Fruit fly (Drosophila melanogaster) whole organism, embryonic: ENCODE results near the gene red.

Experiments used
- Abd-B ChIP-seq: fragments of 200-800 bp; sonication (Bioruptor generic); optimal IDR thresholded peaks from 2 replicates; lab custom pipeline; 2018; ENCODE audit warnings: missing biosample characterization, mild to moderate bottlenecking, missing genetic modification characterization, moderate library complexity
- CG10366 ChIP-seq: fragments of 200-800 bp; sonication (Bioruptor generic); IDR thresholded peaks from 2 replicates; pipeline ENCODE4 v1.3.6; 2022; ENCODE audit warnings: missing biosample characterization, missing genetic modification characterization
- CG12219 ChIP-seq: fragments of 200-800 bp; sonication (Bioruptor generic); optimal IDR thresholded peaks from 3 replicates; lab custom pipeline; 2018; ENCODE audit warnings: missing biosample characterization, mild to moderate bottlenecking, missing genetic modification characterization
- CG12299 ChIP-seq: fragments of 200-800 bp; sonication (Bioruptor generic); optimal IDR thresholded peaks from 2 replicates; lab custom pipeline; 2018; ENCODE audit warnings: missing biosample characterization, mild to moderate bottlenecking, missing genetic modification characterization
- CG14050 ChIP-seq: fragments of 200-800 bp; sonication (Bioruptor generic); IDR thresholded peaks from 3 replicates; pipeline ENCODE4 v1.3.6; 2022; ENCODE audit warnings: missing biosample characterization, missing genetic modification characterization
- CG14441 ChIP-seq: fragments of 200-800 bp; sonication (Bioruptor generic); IDR thresholded peaks from 2 replicates; pipeline ENCODE4 v1.3.6; 2022; ENCODE audit warnings: missing biosample characterization, missing genetic modification characterization
- CG14710 ChIP-seq: fragments of 200-800 bp; sonication (Bioruptor generic); optimal IDR thresholded peaks from 3 replicates; lab custom pipeline; 2019; ENCODE audit warnings: missing biosample characterization, mild to moderate bottlenecking, missing genetic modification characterization, moderate library complexity
- CG15269 ChIP-seq: fragments of 200-800 bp; sonication (Bioruptor generic); optimal IDR thresholded peaks from 2 replicates; lab custom pipeline; 2018; ENCODE audit warnings: missing biosample characterization, mild to moderate bottlenecking, missing genetic modification characterization, moderate library complexity
- CG17186 ChIP-seq: fragments of 200-800 bp; sonication (Bioruptor generic); optimal IDR thresholded peaks from 3 replicates; lab custom pipeline; 2017; ENCODE audit warnings: missing biosample characterization, missing genetic modification reagents, missing genetic modification characterization
- CG2712 ChIP-seq: fragments of 200-800 bp; optimal IDR thresholded peaks from 3 replicates; lab custom pipeline; 2019; ENCODE audit warnings: missing biosample characterization, mild to moderate bottlenecking, missing genetic modification characterization, moderate library complexity
- CG33557 ChIP-seq: fragments of 200-800 bp; sonication (Bioruptor generic); optimal IDR thresholded peaks from 2 replicates; lab custom pipeline; 2019; ENCODE audit warnings: missing biosample characterization, mild to moderate bottlenecking, missing genetic modification characterization, moderate library complexity
- CG4282 ChIP-seq: fragments of 200-800 bp; sonication (Bioruptor generic); optimal IDR thresholded peaks from 2 replicates; lab custom pipeline; 2016; ENCODE audit warnings: missing biosample characterization, missing genetic modification characterization
- CG4820 ChIP-seq: fragments of 200-800 bp; sonication (Bioruptor generic); optimal IDR thresholded peaks from 3 replicates; lab custom pipeline; 2016; ENCODE audit warnings: missing biosample characterization, missing genetic modification characterization
- CG7372 ChIP-seq: fragments of 200-800 bp; sonication (Bioruptor generic); IDR thresholded peaks from 2 replicates; pipeline ENCODE4 v1.3.6; 2022; ENCODE audit warnings: missing biosample characterization, missing genetic modification characterization
- CG7987 ChIP-seq: fragments of 200-800 bp; sonication (Bioruptor generic); optimal IDR thresholded peaks from 2 replicates; lab custom pipeline; 2018; ENCODE audit warnings: missing biosample characterization, mild to moderate bottlenecking, missing genetic modification characterization, moderate library complexity
- CG8924 ChIP-seq: fragments of 200-800 bp; optimal IDR thresholded peaks from 3 replicates; lab custom pipeline; 2019; ENCODE audit warnings: missing biosample characterization, mild to moderate bottlenecking, missing genetic modification characterization, moderate library complexity
- CG9437 ChIP-seq: fragments of 200-800 bp; sonication (Bioruptor generic); optimal IDR thresholded peaks from 2 replicates; lab custom pipeline; 2018; ENCODE audit warnings: missing biosample characterization, mild to moderate bottlenecking, missing genetic modification characterization
- Camta ChIP-seq: fragments of 200-800 bp; sonication (Bioruptor generic); optimal IDR thresholded peaks from 2 replicates; lab custom pipeline; 2016; ENCODE audit warnings: missing biosample characterization, missing genetic modification characterization
- D19A ChIP-seq: fragments of 200-800 bp; optimal IDR thresholded peaks from 3 replicates; lab custom pipeline; 2019; ENCODE audit warnings: missing biosample characterization, mild to moderate bottlenecking, missing genetic modification characterization, moderate library complexity
- Dbx ChIP-seq: fragments of 200-800 bp; sonication (Bioruptor generic); IDR thresholded peaks from 3 replicates; pipeline ENCODE4 v1.3.6; 2022; ENCODE audit warnings: missing biosample characterization, missing genetic modification characterization
- Hand ChIP-seq: fragments of 200-800 bp; sonication (Bioruptor generic); optimal IDR thresholded peaks from 2 replicates; lab custom pipeline; 2017; ENCODE audit warnings: mild to moderate bottlenecking, missing biosample characterization, missing genetic modification reagents, missing genetic modification characterization
- HmgZ ChIP-seq: fragments of 200-800 bp; sonication (Bioruptor generic); optimal IDR thresholded peaks from 2 replicates; lab custom pipeline; 2018; ENCODE audit warnings: missing biosample characterization, mild to moderate bottlenecking, missing genetic modification characterization
- Hr3 ChIP-seq: fragments of 200-800 bp; sonication (Bioruptor generic); optimal IDR thresholded peaks from 3 replicates; lab custom pipeline; 2016; ENCODE audit warnings: missing biosample characterization, missing genetic modification characterization
- Kr ChIP-seq: fragments of 200-800 bp; sonication (Bioruptor generic); optimal IDR thresholded peaks from 2 replicates; lab custom pipeline; 2017; ENCODE audit warnings: missing biosample characterization, mild to moderate bottlenecking, missing genetic modification characterization
- Meics ChIP-seq: fragments of 200-800 bp; sonication (Bioruptor generic); optimal IDR thresholded peaks from 2 replicates; lab custom pipeline; 2017; ENCODE audit warnings: missing biosample characterization, mild to moderate bottlenecking, missing genetic modification characterization
- NK7.1 ChIP-seq: fragments of 200-800 bp; sonication (Bioruptor generic); optimal IDR thresholded peaks from 3 replicates; lab custom pipeline; 2016; ENCODE audit warnings: missing biosample characterization, missing genetic modification characterization
- Optix ChIP-seq: fragments of 200-800 bp; sonication (Bioruptor generic); IDR thresholded peaks from 3 replicates; pipeline ENCODE4 v1.3.6; 2022; ENCODE audit warnings: missing biosample characterization, missing genetic modification characterization
- Six4 ChIP-seq: fragments of 200-800 bp; sonication (Bioruptor generic); optimal IDR thresholded peaks from 2 replicates; lab custom pipeline; 2016; ENCODE audit warnings: missing biosample characterization, missing genetic modification characterization
- Vsx1 ChIP-seq: fragments of 200-800 bp; sonication (Bioruptor generic); optimal IDR thresholded peaks from 2 replicates; lab custom pipeline; 2017; ENCODE audit warnings: missing biosample characterization, mild to moderate bottlenecking, missing genetic modification characterization, missing genetic modification reagents
- cato ChIP-seq: fragments of 200-800 bp; sonication (Bioruptor generic); optimal IDR thresholded peaks from 2 replicates; lab custom pipeline; 2016; ENCODE audit warnings: missing biosample characterization, missing genetic modification characterization, borderline replicate concordance
- dan ChIP-seq: fragments of 200-800 bp; sonication (Bioruptor generic); IDR thresholded peaks from 2 replicates; pipeline ENCODE4 v1.3.6; 2022; ENCODE audit warnings: missing biosample characterization, missing genetic modification characterization
- dpn ChIP-seq, 2 experiments: fragments of 200-800 bp; sonication (Bioruptor generic); optimal IDR thresholded peaks; 3 replicates each; lab custom pipeline; 2016; ENCODE audit warnings: missing biosample characterization in 2 of 2, missing genetic modification characterization in 2 of 2
- gcm ChIP-seq: fragments of 200-800 bp; sonication (Bioruptor generic); optimal IDR thresholded peaks from 2 replicates; lab custom pipeline; 2019; ENCODE audit warnings: missing biosample characterization, mild to moderate bottlenecking, missing genetic modification characterization, moderate library complexity
- gro ChIP-seq: fragments of 200-800 bp; sonication (Bioruptor generic); optimal IDR thresholded peaks from 2 replicates; lab custom pipeline; 2016; ENCODE audit warnings: missing biosample characterization, missing genetic modification characterization
- kay ChIP-seq: fragments of 200-800 bp; sonication (Bioruptor generic); optimal IDR thresholded peaks from 2 replicates; lab custom pipeline; 2016; ENCODE audit warnings: missing biosample characterization, missing genetic modification characterization
- klu ChIP-seq: fragments of 200-800 bp; sonication (Bioruptor generic); IDR thresholded peaks from 2 replicates; pipeline ENCODE4 v1.3.6; 2022; ENCODE audit warnings: missing biosample characterization, missing genetic modification characterization
- lov ChIP-seq, 2 experiments: fragments of 200-800 bp in 1 of 2; fragments of >200 bp in 1 of 2; sonication (Bioruptor generic) in 1 of 2; IDR thresholded peaks in 1 of 2; optimal IDR thresholded peaks in 1 of 2; 2 replicates in 1 of 2; 3 replicates in 1 of 2; pipeline versions ENCODE4 v1.3.6 to Lab custom; 2017 to 2022; ENCODE audit warnings: missing biosample characterization in 1 of 2, missing genetic modification characterization in 1 of 2
- mirr ChIP-seq: fragments of 200-800 bp; sonication (Bioruptor generic); optimal IDR thresholded peaks from 3 replicates; lab custom pipeline; 2018; ENCODE audit warnings: missing biosample characterization, mild to moderate bottlenecking, missing genetic modification characterization
- oc ChIP-seq: fragments of 200-800 bp; sonication (Bioruptor generic); optimal IDR thresholded peaks from 2 replicates; lab custom pipeline; 2018; ENCODE audit warnings: missing biosample characterization, mild to moderate bottlenecking, missing genetic modification characterization, moderate library complexity
- phol ChIP-seq: fragments of 200-800 bp; sonication (Bioruptor generic); optimal IDR thresholded peaks from 3 replicates; lab custom pipeline; 2018; ENCODE audit warnings: missing biosample characterization, mild to moderate bottlenecking, missing genetic modification characterization, moderate library complexity
- psq ChIP-seq: fragments of 200-800 bp; sonication (Bioruptor generic); optimal IDR thresholded peaks from 2 replicates; lab custom pipeline; 2017; ENCODE audit warnings: missing biosample characterization, missing genetic modification characterization
- sens-2 ChIP-seq: fragments of 200-800 bp; sonication (Bioruptor generic); IDR thresholded peaks from 2 replicates; pipeline ENCODE4 v1.3.6; 2022; ENCODE audit warnings: missing biosample characterization, missing genetic modification characterization
- stwl ChIP-seq: fragments of 200-800 bp; sonication (Bioruptor generic); optimal IDR thresholded peaks from 3 replicates; lab custom pipeline; 2018; ENCODE audit warnings: missing biosample characterization, mild to moderate bottlenecking, missing genetic modification characterization, moderate library complexity
- sug ChIP-seq: fragments of 200-800 bp; optimal IDR thresholded peaks from 2 replicates; lab custom pipeline; 2019; ENCODE audit warnings: missing biosample characterization, mild to moderate bottlenecking, missing genetic modification characterization, moderate library complexity
- tgo ChIP-seq: fragments of 200-800 bp; sonication (Bioruptor generic); IDR thresholded peaks from 3 replicates; pipeline ENCODE4 v1.3.6; 2022; ENCODE audit warnings: missing biosample characterization, missing genetic modification characterization
- tll ChIP-seq, 2 experiments: fragments of 200-800 bp in 1 of 2; fragments of >200 bp in 1 of 2; sonication (Bioruptor generic) in 1 of 2; optimal IDR thresholded peaks; 2 replicates each; lab custom pipeline; 2017 to 2019; ENCODE audit warnings: missing biosample characterization in 2 of 2, missing genetic modification characterization in 2 of 2, mild to moderate bottlenecking in 1 of 2, moderate library complexity in 1 of 2
- vvl ChIP-seq: fragments of 200-800 bp; sonication (Bioruptor generic); IDR thresholded peaks from 2 replicates; pipeline ENCODE4 v1.3.6; 2022; ENCODE audit warnings: missing biosample characterization, missing genetic modification characterization
- zen2 ChIP-seq: fragments of 200-800 bp; sonication (Bioruptor generic); IDR thresholded peaks from 3 replicates; pipeline ENCODE4 v1.3.6; 2022; ENCODE audit warnings: missing biosample characterization, missing genetic modification characterization; ENCODE audit not compliant: partially characterized antibody
- zf30C ChIP-seq: fragments of 200-800 bp; sonication (Bioruptor generic); optimal IDR thresholded peaks from 3 replicates; lab custom pipeline; 2018; ENCODE audit warnings: missing biosample characterization, mild to moderate bottlenecking, missing genetic modification characterization

The red gene

dm6 chr3R:14327472-14328104 lies 38.7 kb downstream of the red start, which contains the start of gene spn-B (continued):
- peak; percentile 76 for TF ChIP-seq CG14710
- TF ChIP-seq zf30C (GFP tag; lab: Kevin White, UChicago), result no peak
- no peak for TF ChIP-seq lov (optimal IDR thresholded peaks at IDR 0.05; lab: Kevin White, UChicago)
- 0 out of 3 replicates have a peak, but pooled peaks have one; percentile 35 for TF ChIP-seq lov (GFP tag; IDR thresholded peaks at IDR 0.05; lab: Robert Waterston, UW)
- no peak; the same call in 2 of the 3 replicates for TF ChIP-seq CG14050
- TF ChIP-seq kay (GFP tag; lab: Kevin White, UChicago), result peak; percentile 55
- no peak for TF ChIP-seq mirr (GFP tag; lab: Kevin White, UChicago)
- peak; percentile 81 for TF ChIP-seq Meics (GFP tag; lab: Kevin White, UChicago)
- peak; percentile 84 for TF ChIP-seq NK7.1 (GFP tag; lab: Kevin White, UChicago)
- no peak for TF ChIP-seq CG12299
- TF ChIP-seq CG15269, result peak; percentile 74
- peak; percentile 65 for TF ChIP-seq gro (GFP tag; lab: Kevin White, UChicago)
- peak; percentile 67 for TF ChIP-seq CG9437 (GFP tag; lab: Kevin White, UChicago)
- TF ChIP-seq Hand (GFP tag; lab: Kevin White, UChicago), result peak; percentile 46
- TF ChIP-seq stwl (tag; lab: Kevin White, UChicago), result peak; percentile 19
- no peak for TF ChIP-seq CG4282 (GFP tag; lab: Kevin White, UChicago)
- TF ChIP-seq CG7987 (GFP tag; lab: Kevin White, UChicago), result no peak
- no peak for TF ChIP-seq zen2 (GFP tag; lab: Robert Waterston, UW)
- peak; percentile 77 for TF ChIP-seq D19A (tag; lab: Kevin White, UChicago)
- TF ChIP-seq HmgZ, result peak; percentile 70
- TF ChIP-seq Vsx1, result peak; percentile 92
- TF ChIP-seq CG7372 (GFP tag; lab: Robert Waterston, UW), result peak; percentile 50; the same call in 1 of the 2 replicates
- TF ChIP-seq sug, result peak; percentile 57
- no peak for TF ChIP-seq sens-2
- peak; percentile 40 for TF ChIP-seq Camta
- TF ChIP-seq klu (GFP tag; lab: Robert Waterston, UW), result 0 out of 2 replicates have a peak, but pooled peaks have one; percentile 11
- TF ChIP-seq CG33557 (GFP tag; lab: Kevin White, UChicago), result peak; percentile 67
- peak; percentile 67 for TF ChIP-seq CG14441 (GFP tag; lab: Robert Waterston, UW)
- peak; percentile 68 to 76 for TF ChIP-seq dpn (GFP tag; optimal IDR thresholded peaks at IDR 0.05; lab: Kevin White, UChicago)
- peak; percentile 76 for TF ChIP-seq Hr3 (GFP tag; lab: Kevin White, UChicago)
- TF ChIP-seq CG8924 (tag; lab: Kevin White, UChicago), result peak; percentile 77
- TF ChIP-seq CG4820, result peak; percentile 71
- TF ChIP-seq tgo (GFP tag; lab: Robert Waterston, UW), result peak; percentile 73
- peak; percentile 49 for TF ChIP-seq cato (GFP tag; lab: Kevin White, UChicago)
- peak; percentile 89 for TF ChIP-seq vvl (GFP tag; lab: Robert Waterston, UW)
- TF ChIP-seq Dbx (GFP tag; lab: Robert Waterston, UW), result peak; percentile 56; the same call in 2 of the 3 replicates
- TF ChIP-seq CG17186, result peak; percentile 9
- no peak for TF ChIP-seq psq
- TF ChIP-seq Kr (GFP tag; lab: Kevin White, UChicago), result no peak
- TF ChIP-seq CG12219 (GFP tag; lab: Kevin White, UChicago), result peak; percentile 71
- peak; percentile 81 for TF ChIP-seq phol (tag; lab: Kevin White, UChicago)
- peak; percentile 40 for TF ChIP-seq Abd-B
- TF ChIP-seq CG10366 (GFP tag; lab: Robert Waterston, UW), result peak; percentile 60
- no peak for TF ChIP-seq oc (tag; lab: Kevin White, UChicago)
- TF ChIP-seq Optix (GFP tag; lab: Robert Waterston, UW), result no peak
- no peak for TF ChIP-seq tll (GFP tag; optimal IDR thresholded peaks at IDR 0.05; lab: Kevin White, UChicago)
- no peak for TF ChIP-seq dan (GFP tag; lab: Robert Waterston, UW)
- peak; percentile 81 for TF ChIP-seq gcm (GFP tag; lab: Kevin White, UChicago)
- TF ChIP-seq CG2712 (tag; lab: Kevin White, UChicago), result peak; percentile 82
- peak; percentile 79 for TF ChIP-seq Six4 (GFP tag; lab: Kevin White, UChicago)
